Fruit fly (Drosophila melanogaster) whole organism: ENCODE measurements around the gene Cpr67Fb.

Experiments
- CG8478 ChIP-seq: fragments of >200 bp; optimal IDR thresholded peaks from 2 replicates; lab custom pipeline; 2018; ENCODE audit warnings: inconsistent platforms
- Dll ChIP-seq: fragments of >200 bp; optimal IDR thresholded peaks from 2 replicates; lab custom pipeline; 2017

- TF ChIP-seq CG8478 (lab: Kevin White, UChicago) (no peak), Dll (lab: Kevin White, UChicago) (no peak)
Observed at dm6 chr3L:10909612-10910011, 15.6 kb downstream of the Cpr67Fb start.
